Worm (Caenorhabditis elegans) whole organism, L1 larva: ENCODE data around the gene Y82E9BR.10.
"Not testable (repeated sequence)": the region's sequence is repeated elsewhere in the genome, so short reads cannot be mapped to it uniquely, and the experiment has no call there.

ENCODE experiments used
- C16A3.4 ChIP-seq: fragments of 150-350 bp; optimal IDR thresholded peaks from 2 replicates; lab custom pipeline; 2014; ENCODE audit warnings: missing biosample characterization, missing genetic modification characterization
- F16B12.6 ChIP-seq: fragments of 150-350 bp; optimal IDR thresholded peaks from 2 replicates; lab custom pipeline; 2014; ENCODE audit warnings: missing biosample characterization, missing genetic modification characterization
- aly-2 ChIP-seq: fragments of 150-350 bp; optimal IDR thresholded peaks from 2 replicates; lab custom pipeline; 2014; ENCODE audit warnings: missing biosample characterization, missing genetic modification characterization
- ama-1 ChIP-seq: fragments of 150-350 bp; optimal IDR thresholded peaks from 2 replicates; lab custom pipeline; 2014
- ceh-63 ChIP-seq: fragments of 200-800 bp; sonication (Bioruptor generic); optimal IDR thresholded peaks from 2 replicates; lab custom pipeline; 2018; ENCODE audit warnings: mild to moderate bottlenecking, missing genetic modification characterization, missing compliant biosample characterization
- ceh-82 ChIP-seq, 3 experiments: fragments of 150-350 bp in 1 of 3; sonication (generic microtip) in 2 of 3; optimal IDR thresholded peaks; 2 replicates each; lab custom pipeline; 2014 to 2017; ENCODE audit warnings: missing biosample characterization in 3 of 3, missing genetic modification characterization in 3 of 3
- ceh-88 ChIP-seq: fragments of 200-800 bp; sonication (Bioruptor generic); IDR thresholded peaks from 2 replicates; pipeline ENCODE4 v1.3.6; 2022; ENCODE audit warnings: missing genetic modification characterization, missing compliant biosample characterization
- dpl-1 ChIP-seq, 3 experiments: fragments of 150-350 bp in 2 of 3; sonication (generic microtip) in 1 of 3; optimal IDR thresholded peaks; 2 replicates each; lab custom pipeline; 2014 to 2017; ENCODE audit warnings: missing biosample characterization in 3 of 3, missing genetic modification characterization in 3 of 3, missing genetic modification reagents in 3 of 3
- dsc-1 ChIP-seq: sonication (generic microtip); optimal IDR thresholded peaks from 2 replicates; lab custom pipeline; 2016; ENCODE audit warnings: mild to moderate bottlenecking, missing genetic modification characterization, missing compliant biosample characterization
- efl-1 ChIP-seq, 4 experiments: fragments of 150-350 bp; optimal IDR thresholded peaks in 3 of 4; peaks in 1 of 4; 1 replicate in 1 of 4; 2 replicates in 3 of 4; lab custom pipeline; 2014; ENCODE audit warnings: missing biosample characterization in 2 of 4, missing genetic modification characterization in 2 of 4, missing genetic modification reagents in 2 of 4
- egl-27 ChIP-seq, 2 experiments: fragments of 150-350 bp in 1 of 2; sonication (generic microtip); optimal IDR thresholded peaks; 3 replicates each; lab custom pipeline; 2017 to 2018; ENCODE audit warnings: missing biosample characterization in 2 of 2, missing genetic modification characterization in 2 of 2, missing genetic modification reagents in 2 of 2
- elt-3 ChIP-seq, 6 experiments: fragments of 150-350 bp in 1 of 6; sonication (generic microtip); optimal IDR thresholded peaks; 2 replicates each; lab custom pipeline; 2017 to 2018; ENCODE audit warnings: missing biosample characterization in 6 of 6, missing genetic modification characterization in 6 of 6, inconsistent platforms in 1 of 6
- fkh-10 ChIP-seq: sonication (generic microtip); optimal IDR thresholded peaks from 2 replicates; lab custom pipeline; 2017; ENCODE audit warnings: missing biosample characterization, missing genetic modification reagents, missing genetic modification characterization
- fkh-8 ChIP-seq: sonication (generic microtip); optimal IDR thresholded peaks from 2 replicates; lab custom pipeline; 2016; ENCODE audit warnings: mild to moderate bottlenecking, missing genetic modification characterization, missing compliant biosample characterization
- grh-1 ChIP-seq: fragments of 200-800 bp; sonication (Bioruptor generic); IDR thresholded peaks from 2 replicates; pipeline ENCODE4 v1.3.6; 2022; ENCODE audit warnings: missing genetic modification reagents, missing genetic modification characterization, missing compliant biosample characterization
- hlh-17 ChIP-seq: fragments of 200-800 bp; sonication (Bioruptor generic); optimal IDR thresholded peaks from 2 replicates; lab custom pipeline; 2018; ENCODE audit warnings: missing genetic modification characterization, mild to moderate bottlenecking, missing compliant biosample characterization, moderate library complexity, borderline replicate concordance
- irx-1 ChIP-seq: sonication (generic microtip); optimal IDR thresholded peaks from 2 replicates; lab custom pipeline; 2016; ENCODE audit warnings: missing genetic modification characterization, missing compliant biosample characterization
- isw-1 ChIP-seq: fragments of 200-800 bp; sonication (Bioruptor generic); IDR thresholded peaks from 2 replicates; pipeline ENCODE4 v1.3.6; 2022; ENCODE audit warnings: missing genetic modification characterization, missing compliant biosample characterization
- jun-1 ChIP-seq: fragments of 150-350 bp; optimal IDR thresholded peaks from 2 replicates; lab custom pipeline; 2014; ENCODE audit warnings: missing biosample characterization, missing genetic modification reagents, missing genetic modification characterization
- lin-13 ChIP-seq: fragments of 150-350 bp; optimal IDR thresholded peaks from 2 replicates; lab custom pipeline; 2014; ENCODE audit warnings: missing biosample characterization, missing genetic modification reagents, missing genetic modification characterization
- lin-15B ChIP-seq: fragments of 150-350 bp; sonication (generic microtip); optimal IDR thresholded peaks from 3 replicates; lab custom pipeline; 2014; ENCODE audit warnings: missing biosample characterization, missing genetic modification characterization
- lin-35 ChIP-seq, 2 experiments: fragments of 150-350 bp; optimal IDR thresholded peaks; 2 replicates each; lab custom pipeline; 2014; ENCODE audit warnings: missing biosample characterization in 2 of 2, missing genetic modification characterization in 2 of 2, missing genetic modification reagents in 2 of 2
- lin-39 ChIP-seq: fragments of 150-350 bp; optimal IDR thresholded peaks from 2 replicates; lab custom pipeline; 2014; ENCODE audit warnings: missing biosample characterization, missing genetic modification reagents, missing genetic modification characterization
- lsy-2 ChIP-seq, 2 experiments: fragments of 150-350 bp; optimal IDR thresholded peaks; 2 replicates each; lab custom pipeline; 2014; ENCODE audit warnings: missing biosample characterization in 2 of 2, missing genetic modification characterization in 2 of 2
- mab-9 ChIP-seq: fragments of 200-800 bp; sonication (Bioruptor generic); IDR thresholded peaks from 2 replicates; pipeline ENCODE4 v1.3.6; 2022; ENCODE audit warnings: missing genetic modification reagents, missing genetic modification characterization, missing compliant biosample characterization
- mdl-1 ChIP-seq, 2 experiments: fragments of 150-350 bp; optimal IDR thresholded peaks; 2 replicates each; lab custom pipeline; 2014 to 2017; ENCODE audit warnings: missing biosample characterization in 2 of 2, missing genetic modification characterization in 2 of 2, inconsistent platforms in 1 of 2
- mef-2 ChIP-seq: fragments of 150-350 bp; optimal IDR thresholded peaks from 2 replicates; lab custom pipeline; 2014; ENCODE audit warnings: missing biosample characterization, missing genetic modification characterization
- nhr-11 ChIP-seq: fragments of 150-350 bp; optimal IDR thresholded peaks from 2 replicates; lab custom pipeline; 2014; ENCODE audit warnings: missing biosample characterization, missing genetic modification characterization
- nhr-19 ChIP-seq: fragments of 200-800 bp; sonication (Bioruptor generic); conservative IDR thresholded peaks from 2 replicates; pipeline ENCODE4 v1.3.6; 2022; ENCODE audit warnings: missing genetic modification characterization, missing compliant biosample characterization
- nhr-20 ChIP-seq: sonication (generic microtip); optimal IDR thresholded peaks from 2 replicates; lab custom pipeline; 2016; ENCODE audit warnings: mild to moderate bottlenecking, missing genetic modification characterization, missing compliant biosample characterization
- nhr-237 ChIP-seq: fragments of 150-350 bp; optimal IDR thresholded peaks from 2 replicates; lab custom pipeline; 2014; ENCODE audit warnings: missing biosample characterization, missing genetic modification characterization
- nhr-47 ChIP-seq: sonication (generic microtip); optimal IDR thresholded peaks from 2 replicates; lab custom pipeline; 2016; ENCODE audit warnings: mild to moderate bottlenecking, missing genetic modification characterization, moderate library complexity, missing compliant biosample characterization
- nhr-71 ChIP-seq: sonication (generic microtip); optimal IDR thresholded peaks from 2 replicates; lab custom pipeline; 2016; ENCODE audit warnings: mild to moderate bottlenecking, missing genetic modification characterization, moderate library complexity, missing compliant biosample characterization
- nhr-77 ChIP-seq: fragments of 150-350 bp; optimal IDR thresholded peaks from 2 replicates; lab custom pipeline; 2014; ENCODE audit warnings: missing biosample characterization, missing genetic modification characterization
- nhr-84 ChIP-seq: sonication (generic microtip); optimal IDR thresholded peaks from 2 replicates; lab custom pipeline; 2017; ENCODE audit warnings: missing biosample characterization, missing genetic modification characterization
- nhr-85 ChIP-seq: sonication (generic microtip); peaks from one replicate; lab custom pipeline; 2016; ENCODE audit warnings: missing genetic modification characterization, inconsistent platforms, missing compliant biosample characterization
- nhr-90 ChIP-seq: sonication (generic microtip); optimal IDR thresholded peaks from 2 replicates; lab custom pipeline; 2016; ENCODE audit warnings: mild to moderate bottlenecking, missing genetic modification characterization, missing compliant biosample characterization; ENCODE audit not compliant: poor library complexity
- pax-3 ChIP-seq: fragments of 200-800 bp; sonication (Bioruptor generic); optimal IDR thresholded peaks from 2 replicates; lab custom pipeline; 2018; ENCODE audit warnings: mild to moderate bottlenecking, missing genetic modification characterization, moderate library complexity, missing compliant biosample characterization
- rnt-1 ChIP-seq: sonication (generic microtip); optimal IDR thresholded peaks from 2 replicates; lab custom pipeline; 2016; ENCODE audit warnings: mild to moderate bottlenecking, missing genetic modification characterization, moderate library complexity, missing compliant biosample characterization
- snpc-4 ChIP-seq: fragments of 150-350 bp; optimal IDR thresholded peaks from 2 replicates; lab custom pipeline; 2014; ENCODE audit warnings: missing biosample characterization, missing genetic modification characterization
- snu-23 ChIP-seq: sonication (generic microtip); optimal IDR thresholded peaks from 2 replicates; lab custom pipeline; 2016; ENCODE audit warnings: missing genetic modification characterization, missing compliant biosample characterization
- sptf-1 ChIP-seq: fragments of 150-350 bp; optimal IDR thresholded peaks from 2 replicates; lab custom pipeline; 2014; ENCODE audit warnings: missing biosample characterization, missing genetic modification characterization
- swsn-7 ChIP-seq: sonication (generic microtip); optimal IDR thresholded peaks from 2 replicates; lab custom pipeline; 2016; ENCODE audit warnings: missing genetic modification characterization, missing compliant biosample characterization
- tlp-1 ChIP-seq: fragments of 150-350 bp; optimal IDR thresholded peaks from 2 replicates; lab custom pipeline; 2014; ENCODE audit warnings: missing biosample characterization, missing genetic modification characterization
- unc-86 ChIP-seq: sonication (generic microtip); optimal IDR thresholded peaks from 2 replicates; lab custom pipeline; 2016; ENCODE audit warnings: missing genetic modification characterization, missing compliant biosample characterization
- unc-98 ChIP-seq: fragments of 200-800 bp; sonication (Bioruptor generic); IDR thresholded peaks from 2 replicates; pipeline ENCODE4 v1.3.6; 2022; ENCODE audit warnings: missing genetic modification characterization, missing compliant biosample characterization
- vab-15 ChIP-seq: sonication (generic microtip); optimal IDR thresholded peaks from 2 replicates; lab custom pipeline; 2017; ENCODE audit warnings: missing genotype, mild to moderate bottlenecking, missing genetic modification characterization, missing compliant biosample characterization
- xbp-1 ChIP-seq: sonication (generic microtip); optimal IDR thresholded peaks from 2 replicates; lab custom pipeline; 2016; ENCODE audit warnings: missing genetic modification characterization, missing compliant biosample characterization
- zip-4 ChIP-seq: fragments of 200-800 bp; sonication (Bioruptor generic); optimal IDR thresholded peaks from 2 replicates; lab custom pipeline; 2018; ENCODE audit warnings: mild to moderate bottlenecking, missing genetic modification characterization, moderate library complexity, missing compliant biosample characterization
- ztf-4 ChIP-seq: fragments of 150-350 bp; optimal IDR thresholded peaks from 2 replicates; lab custom pipeline; 2014; ENCODE audit warnings: missing biosample characterization, missing genetic modification characterization

The Y82E9BR.10 gene

ce11 chrIII:1375491-1375890, at the start of gene Y82E9BR.10:
TSS of gene Y82E9BR.10 (minus strand) at chrIII:1375591.
- not testable (repeated sequence) for TF ChIP-seq snpc-4; fkh-10 (GFP tag; lab: Kevin White, UChicago); pax-3

- TF ChIP-seq fkh-10 (GFP tag; lab: Kevin White, UChicago) (peak; percentile 24), unc-86 (tag; lab: Kevin White, UChicago) (peak; percentile 51), dsc-1 (tag; lab: Kevin White, UChicago) (peak; percentile 77), jun-1 (tag; lab: Kevin White, UChicago) (peak; percentile 47), unc-98 (GFP tag; lab: Robert Waterston, UW) (peak; percentile 47; the same call in 1 of the 2 replicates), nhr-11 (tag; lab: Kevin White, UChicago) (no peak), mab-9 (GFP tag; lab: Robert Waterston, UW) (peak; percentile 57; the same call in 1 of the 2 replicates), rnt-1 (tag; lab: Kevin White, UChicago) (no peak), nhr-71 (tag; lab: Kevin White, UChicago) (peak; percentile 76), elt-3 (tag; optimal IDR thresholded peaks at IDR 0.05; lab: Kevin White, UChicago) (peak in 2 of 6 experiments; percentile 9 to 11), lin-13 (peak; percentile 55), tlp-1 (no peak), zip-4 (peak; percentile 54), nhr-85 (peak; percentile 73), ztf-4 (no peak), vab-15 (no peak), snpc-4 (peak; percentile 17), isw-1 (GFP tag; lab: Robert Waterston, UW) (peak; percentile 54), nhr-84 (no peak), lin-15B (tag; lab: Kevin White, UChicago) (peak; percentile 47), sptf-1 (tag; lab: Kevin White, UChicago) (no peak), nhr-19 (peak; percentile 69), xbp-1 (tag; lab: Kevin White, UChicago) (peak; percentile 50), ama-1 (lab: Kevin White, UChicago) (no peak), dpl-1 (GFP tag; optimal IDR thresholded peaks at IDR 0.05; lab: Kevin White, UChicago) (peak; percentile 48 to 54 (median 52)), swsn-7 (tag; lab: Kevin White, UChicago) (peak; percentile 69), lsy-2 (tag; optimal IDR thresholded peaks at IDR 0.05; lab: Kevin White, UChicago) (peak; percentile 67 to 81), F16B12.6 (tag; lab: Kevin White, UChicago) (peak; percentile 34), ceh-63 (GFP tag; lab: Kevin White, UChicago) (no peak), nhr-90 (peak; percentile 60), aly-2 (tag; lab: Kevin White, UChicago) (peak; percentile 19), mdl-1 (tag; optimal IDR thresholded peaks at IDR 0.05; lab: Kevin White, UChicago) (peak in 1 of 2 experiments; percentile 57), lin-35 (GFP tag; optimal IDR thresholded peaks at IDR 0.05; lab: Kevin White, UChicago) (peak; percentile 59 to 74), egl-27 (tag; optimal IDR thresholded peaks at IDR 0.05; lab: Kevin White, UChicago) (no peak), C16A3.4 (tag; lab: Kevin White, UChicago) (peak; percentile 34), irx-1 (tag; lab: Kevin White, UChicago) (peak; percentile 75), grh-1 (peak; percentile 41; the same call in 1 of the 2 replicates), hlh-17 (GFP tag; lab: Kevin White, UChicago) (no peak), nhr-47 (peak; percentile 86), ceh-88 (no peak), mef-2 (tag; lab: Kevin White, UChicago) (no peak), ceh-82 (tag; optimal IDR thresholded peaks at IDR 0.05; lab: Kevin White, UChicago) (peak; percentile 46 to 85 (median 58)), lin-39 (tag; lab: Kevin White, UChicago) (peak; percentile 7), snu-23 (GFP tag; lab: Kevin White, UChicago) (peak; percentile 82), fkh-8 (tag; lab: Kevin White, UChicago) (peak; percentile 44), nhr-77 (tag; lab: Kevin White, UChicago) (peak; percentile 34), nhr-20 (peak; percentile 59), nhr-237 (tag; lab: Kevin White, UChicago) (peak; percentile 1), efl-1 (optimal IDR thresholded peaks at IDR 0.05; lab: Kevin White, UChicago) (peak; percentile 48 to 63), efl-1 (GFP tag; optimal IDR thresholded peaks at IDR 0.05 in 1 of 2; lab: Kevin White, UChicago) (peak; percentile 72 to 95)
These were observed 48.9 kb upstream of the Y82E9BR.10 start for ce11 chrIII:1424305-1424704.
